Worm (Caenorhabditis elegans) whole organism, L1 larva: ENCODE data around the gene srh-222.

ENCODE experiments used
- C16A3.4 ChIP-seq: fragments of 150-350 bp; optimal IDR thresholded peaks from 2 replicates; lab custom pipeline; 2014; ENCODE audit warnings: missing biosample characterization, missing genetic modification characterization
- C34B4.2 ChIP-seq: sonication (generic microtip); optimal IDR thresholded peaks from 2 replicates; lab custom pipeline; 2017; ENCODE audit warnings: mild to moderate bottlenecking, missing genetic modification characterization, missing compliant biosample characterization
- Y116A8C.19 ChIP-seq: sonication (generic microtip); optimal IDR thresholded peaks from 2 replicates; lab custom pipeline; 2016; ENCODE audit warnings: missing compliant biosample characterization, missing genetic modification characterization, borderline replicate concordance
- aly-2 ChIP-seq: fragments of 150-350 bp; optimal IDR thresholded peaks from 2 replicates; lab custom pipeline; 2014; ENCODE audit warnings: missing biosample characterization, missing genetic modification characterization
- blmp-1 ChIP-seq: fragments of 150-350 bp; optimal IDR thresholded peaks from 2 replicates; lab custom pipeline; 2014; ENCODE audit warnings: missing biosample characterization, missing genetic modification characterization
- ceh-8 ChIP-seq: fragments of 200-800 bp; sonication (Bioruptor generic); optimal IDR thresholded peaks from 2 replicates; lab custom pipeline; 2018; ENCODE audit warnings: mild to moderate bottlenecking, missing genetic modification characterization, moderate library complexity, missing compliant biosample characterization
- ceh-88 ChIP-seq: fragments of 200-800 bp; sonication (Bioruptor generic); IDR thresholded peaks from 2 replicates; pipeline ENCODE4 v1.3.6; 2022; ENCODE audit warnings: missing genetic modification characterization, missing compliant biosample characterization
- dsc-1 ChIP-seq: sonication (generic microtip); optimal IDR thresholded peaks from 2 replicates; lab custom pipeline; 2016; ENCODE audit warnings: mild to moderate bottlenecking, missing genetic modification characterization, missing compliant biosample characterization
- efl-1 ChIP-seq, 4 experiments: fragments of 150-350 bp; optimal IDR thresholded peaks in 3 of 4; peaks in 1 of 4; 1 replicate in 1 of 4; 2 replicates in 3 of 4; lab custom pipeline; 2014; ENCODE audit warnings: missing biosample characterization in 2 of 4, missing genetic modification characterization in 2 of 4, missing genetic modification reagents in 2 of 4
- egl-13 ChIP-seq: sonication (generic microtip); optimal IDR thresholded peaks from 2 replicates; lab custom pipeline; 2016; ENCODE audit warnings: missing genotype, missing genetic modification reagents, missing genetic modification characterization, missing compliant biosample characterization
- elt-2 ChIP-seq: sonication (generic microtip); optimal IDR thresholded peaks from 2 replicates; lab custom pipeline; 2016; ENCODE audit warnings: missing genetic modification characterization, mild to moderate bottlenecking, inconsistent platforms, missing compliant biosample characterization, missing genetic modification reagents
- elt-3 ChIP-seq, 6 experiments: fragments of 150-350 bp in 1 of 6; sonication (generic microtip); optimal IDR thresholded peaks; 2 replicates each; lab custom pipeline; 2017 to 2018; ENCODE audit warnings: missing biosample characterization in 6 of 6, missing genetic modification characterization in 6 of 6, inconsistent platforms in 1 of 6
- fkh-4 ChIP-seq: sonication (generic microtip); optimal IDR thresholded peaks from 2 replicates; lab custom pipeline; 2016; ENCODE audit warnings: missing compliant biosample characterization, missing genetic modification characterization, borderline replicate concordance
- fos-1 ChIP-seq: fragments of 150-350 bp; optimal IDR thresholded peaks from 2 replicates; lab custom pipeline; 2014; ENCODE audit warnings: missing biosample characterization, missing genetic modification characterization
- grh-1 ChIP-seq: fragments of 200-800 bp; sonication (Bioruptor generic); IDR thresholded peaks from 2 replicates; pipeline ENCODE4 v1.3.6; 2022; ENCODE audit warnings: missing genetic modification reagents, missing genetic modification characterization, missing compliant biosample characterization
- hpl-2 ChIP-seq: fragments of 150-350 bp; optimal IDR thresholded peaks from 2 replicates; lab custom pipeline; 2014; ENCODE audit warnings: missing biosample characterization, missing genetic modification reagents, missing genetic modification characterization
- irx-1 ChIP-seq: sonication (generic microtip); optimal IDR thresholded peaks from 2 replicates; lab custom pipeline; 2016; ENCODE audit warnings: missing genetic modification characterization, missing compliant biosample characterization
- jun-1 ChIP-seq: fragments of 150-350 bp; optimal IDR thresholded peaks from 2 replicates; lab custom pipeline; 2014; ENCODE audit warnings: missing biosample characterization, missing genetic modification reagents, missing genetic modification characterization
- lin-13 ChIP-seq: fragments of 150-350 bp; optimal IDR thresholded peaks from 2 replicates; lab custom pipeline; 2014; ENCODE audit warnings: missing biosample characterization, missing genetic modification reagents, missing genetic modification characterization
- lin-15B ChIP-seq: fragments of 150-350 bp; sonication (generic microtip); optimal IDR thresholded peaks from 3 replicates; lab custom pipeline; 2014; ENCODE audit warnings: missing biosample characterization, missing genetic modification characterization
- lsy-2 ChIP-seq, 2 experiments: fragments of 150-350 bp; optimal IDR thresholded peaks; 2 replicates each; lab custom pipeline; 2014; ENCODE audit warnings: missing biosample characterization in 2 of 2, missing genetic modification characterization in 2 of 2
- mab-9 ChIP-seq: fragments of 200-800 bp; sonication (Bioruptor generic); IDR thresholded peaks from 2 replicates; pipeline ENCODE4 v1.3.6; 2022; ENCODE audit warnings: missing genetic modification reagents, missing genetic modification characterization, missing compliant biosample characterization
- mdl-1 ChIP-seq, 2 experiments: fragments of 150-350 bp; optimal IDR thresholded peaks; 2 replicates each; lab custom pipeline; 2014 to 2017; ENCODE audit warnings: missing biosample characterization in 2 of 2, missing genetic modification characterization in 2 of 2, inconsistent platforms in 1 of 2
- mef-2 ChIP-seq: fragments of 150-350 bp; optimal IDR thresholded peaks from 2 replicates; lab custom pipeline; 2014; ENCODE audit warnings: missing biosample characterization, missing genetic modification characterization
- mep-1 ChIP-seq: fragments of 150-350 bp; optimal IDR thresholded peaks from 2 replicates; lab custom pipeline; 2014; ENCODE audit warnings: missing biosample characterization, missing genetic modification characterization
- nhr-12 ChIP-seq: sonication (generic microtip); optimal IDR thresholded peaks from 2 replicates; lab custom pipeline; 2017; ENCODE audit warnings: missing biosample characterization, missing genetic modification characterization
- nhr-19 ChIP-seq: fragments of 200-800 bp; sonication (Bioruptor generic); conservative IDR thresholded peaks from 2 replicates; pipeline ENCODE4 v1.3.6; 2022; ENCODE audit warnings: missing genetic modification characterization, missing compliant biosample characterization
- nhr-237 ChIP-seq: fragments of 150-350 bp; optimal IDR thresholded peaks from 2 replicates; lab custom pipeline; 2014; ENCODE audit warnings: missing biosample characterization, missing genetic modification characterization
- nhr-28 ChIP-seq: fragments of 150-350 bp; optimal IDR thresholded peaks from 2 replicates; lab custom pipeline; 2014; ENCODE audit warnings: missing biosample characterization, missing genetic modification characterization
- nhr-47 ChIP-seq: sonication (generic microtip); optimal IDR thresholded peaks from 2 replicates; lab custom pipeline; 2016; ENCODE audit warnings: mild to moderate bottlenecking, missing genetic modification characterization, moderate library complexity, missing compliant biosample characterization
- nhr-71 ChIP-seq: sonication (generic microtip); optimal IDR thresholded peaks from 2 replicates; lab custom pipeline; 2016; ENCODE audit warnings: mild to moderate bottlenecking, missing genetic modification characterization, moderate library complexity, missing compliant biosample characterization
- nhr-77 ChIP-seq: fragments of 150-350 bp; optimal IDR thresholded peaks from 2 replicates; lab custom pipeline; 2014; ENCODE audit warnings: missing biosample characterization, missing genetic modification characterization
- nhr-84 ChIP-seq: sonication (generic microtip); optimal IDR thresholded peaks from 2 replicates; lab custom pipeline; 2017; ENCODE audit warnings: missing biosample characterization, missing genetic modification characterization
- nhr-85 ChIP-seq: sonication (generic microtip); peaks from one replicate; lab custom pipeline; 2016; ENCODE audit warnings: missing genetic modification characterization, inconsistent platforms, missing compliant biosample characterization
- nhr-90 ChIP-seq: sonication (generic microtip); optimal IDR thresholded peaks from 2 replicates; lab custom pipeline; 2016; ENCODE audit warnings: mild to moderate bottlenecking, missing genetic modification characterization, missing compliant biosample characterization; ENCODE audit not compliant: poor library complexity
- pag-3 ChIP-seq: sonication (generic microtip); optimal IDR thresholded peaks from 2 replicates; lab custom pipeline; 2017; ENCODE audit warnings: missing genetic modification characterization, mild to moderate bottlenecking, missing compliant biosample characterization, antibody characterized with exemption, borderline replicate concordance; ENCODE audit not compliant: insufficient read depth
- rnt-1 ChIP-seq: sonication (generic microtip); optimal IDR thresholded peaks from 2 replicates; lab custom pipeline; 2016; ENCODE audit warnings: mild to moderate bottlenecking, missing genetic modification characterization, moderate library complexity, missing compliant biosample characterization
- snpc-4 ChIP-seq: fragments of 150-350 bp; optimal IDR thresholded peaks from 2 replicates; lab custom pipeline; 2014; ENCODE audit warnings: missing biosample characterization, missing genetic modification characterization
- sup-37 ChIP-seq: fragments of 200-800 bp; sonication (Bioruptor generic); optimal IDR thresholded peaks from 2 replicates; lab custom pipeline; 2018; ENCODE audit warnings: mild to moderate bottlenecking, missing genetic modification characterization, missing compliant biosample characterization
- tbx-2 ChIP-seq: sonication (generic microtip); optimal IDR thresholded peaks from 2 replicates; lab custom pipeline; 2016; ENCODE audit warnings: missing genetic modification characterization, missing compliant biosample characterization
- tlp-1 ChIP-seq: fragments of 150-350 bp; optimal IDR thresholded peaks from 2 replicates; lab custom pipeline; 2014; ENCODE audit warnings: missing biosample characterization, missing genetic modification characterization
- unc-30 ChIP-seq: sonication (generic microtip); optimal IDR thresholded peaks from 2 replicates; lab custom pipeline; 2017; ENCODE audit warnings: missing biosample characterization, missing genetic modification characterization
- unc-86 ChIP-seq: sonication (generic microtip); optimal IDR thresholded peaks from 2 replicates; lab custom pipeline; 2016; ENCODE audit warnings: missing genetic modification characterization, missing compliant biosample characterization
- unc-98 ChIP-seq: fragments of 200-800 bp; sonication (Bioruptor generic); IDR thresholded peaks from 2 replicates; pipeline ENCODE4 v1.3.6; 2022; ENCODE audit warnings: missing genetic modification characterization, missing compliant biosample characterization
- vab-15 ChIP-seq: sonication (generic microtip); optimal IDR thresholded peaks from 2 replicates; lab custom pipeline; 2017; ENCODE audit warnings: missing genotype, mild to moderate bottlenecking, missing genetic modification characterization, missing compliant biosample characterization
- xbp-1 ChIP-seq: sonication (generic microtip); optimal IDR thresholded peaks from 2 replicates; lab custom pipeline; 2016; ENCODE audit warnings: missing genetic modification characterization, missing compliant biosample characterization
- ztf-11 ChIP-seq, 2 experiments: sonication (generic microtip); optimal IDR thresholded peaks; 2 replicates each; lab custom pipeline; 2016 to 2017; ENCODE audit warnings: missing genetic modification characterization in 2 of 2, missing biosample characterization in 1 of 2, missing compliant biosample characterization in 1 of 2

Gene srh-222

ce11 chrIV:4009923-4010322 is 30.3 kb downstream of the srh-222 start:
- TF ChIP-seq efl-1 (optimal IDR thresholded peaks at IDR 0.05; lab: Kevin White, UChicago) (no peak), efl-1 (GFP tag; optimal IDR thresholded peaks at IDR 0.05 in 1 of 2; lab: Kevin White, UChicago) (peak in 1 of 2 experiments; percentile 12), jun-1 (no peak)

DNA sequence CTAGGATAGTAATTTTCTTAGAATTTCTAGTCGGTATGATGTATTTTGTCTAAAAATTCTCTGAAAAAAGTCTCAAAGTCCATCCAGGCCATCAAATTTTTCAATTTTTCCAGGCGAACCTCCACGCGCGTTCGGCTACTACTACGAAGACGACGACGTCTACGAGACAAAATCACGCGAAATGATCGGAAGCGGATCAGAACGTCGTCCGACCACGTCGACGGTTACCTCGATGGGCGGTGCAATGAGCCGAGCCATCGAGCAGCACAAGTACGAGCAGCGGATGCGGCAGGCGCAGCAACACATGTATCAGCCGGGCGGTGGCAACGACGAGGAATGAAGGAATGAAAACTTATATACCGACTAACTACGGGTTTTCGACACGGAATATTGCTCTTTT is 34.0 kb downstream of the srh-222 start:
- no peak for TF ChIP-seq egl-13 (tag; lab: Kevin White, UChicago)
- TF ChIP-seq nhr-77 (tag; lab: Kevin White, UChicago) = no peak
- TF ChIP-seq mep-1 = no peak

ce11 chrIV:4014341-4014826 is 34.8 kb downstream of the srh-222 start:
- TF ChIP-seq rnt-1 (tag; lab: Kevin White, UChicago) (peak; percentile 1), jun-1 (no peak), tlp-1 (no peak), blmp-1 (tag; lab: Kevin White, UChicago) (no peak), Y116A8C.19 (tag; lab: Kevin White, UChicago) (no peak), elt-2 (no peak), tbx-2 (no peak), nhr-77 (tag; lab: Kevin White, UChicago) (no peak), unc-30 (tag; lab: Kevin White, UChicago) (no peak), nhr-28 (tag; lab: Kevin White, UChicago) (no peak), nhr-71 (tag; lab: Kevin White, UChicago) (peak; percentile 22), mef-2 (tag; lab: Kevin White, UChicago) (no peak), nhr-19 (GFP tag; lab: Robert Waterston, UW) (peak; percentile 29), elt-3 (tag; optimal IDR thresholded peaks at IDR 0.05; lab: Kevin White, UChicago) (no peak), pag-3 (tag; lab: Kevin White, UChicago) (no peak), grh-1 (no peak), fkh-4 (no peak), sup-37 (no peak), lin-13 (GFP tag; lab: Kevin White, UChicago) (peak; percentile 32), irx-1 (tag; lab: Kevin White, UChicago) (no peak), nhr-84 (tag; lab: Kevin White, UChicago) (no peak), mdl-1 (tag; optimal IDR thresholded peaks at IDR 0.05; lab: Kevin White, UChicago) (no peak), snpc-4 (no peak), nhr-90 (tag; lab: Kevin White, UChicago) (no peak), C34B4.2 (tag; lab: Kevin White, UChicago) (no peak), egl-13 (tag; lab: Kevin White, UChicago) (no peak), dsc-1 (tag; lab: Kevin White, UChicago) (no peak), mep-1 (no peak), aly-2 (tag; lab: Kevin White, UChicago) (peak; percentile 73), C16A3.4 (no peak), lin-15B (tag; lab: Kevin White, UChicago) (no peak), fos-1 (tag; lab: Kevin White, UChicago) (no peak), unc-86 (tag; lab: Kevin White, UChicago) (no peak), nhr-47 (no peak), ztf-11 (tag; optimal IDR thresholded peaks at IDR 0.05; lab: Kevin White, UChicago) (no peak), nhr-12 (tag; lab: Kevin White, UChicago) (no peak), lsy-2 (tag; optimal IDR thresholded peaks at IDR 0.05; lab: Kevin White, UChicago) (no peak), hpl-2 (GFP tag; lab: Kevin White, UChicago) (no peak), unc-98 (no peak), ceh-88 (GFP tag; lab: Robert Waterston, UW) (no peak), nhr-237 (tag; lab: Kevin White, UChicago) (no peak), ceh-8 (GFP tag; lab: Kevin White, UChicago) (no peak), xbp-1 (tag; lab: Kevin White, UChicago) (no peak), nhr-85 (tag; lab: Kevin White, UChicago) (peak; percentile 78), vab-15 (no peak), mab-9 (GFP tag; lab: Robert Waterston, UW) (no peak; the same call in 1 of the 2 replicates)
